ENCODE assay signal across 1 fruit fly cellular context in the genomic region with DNA sequence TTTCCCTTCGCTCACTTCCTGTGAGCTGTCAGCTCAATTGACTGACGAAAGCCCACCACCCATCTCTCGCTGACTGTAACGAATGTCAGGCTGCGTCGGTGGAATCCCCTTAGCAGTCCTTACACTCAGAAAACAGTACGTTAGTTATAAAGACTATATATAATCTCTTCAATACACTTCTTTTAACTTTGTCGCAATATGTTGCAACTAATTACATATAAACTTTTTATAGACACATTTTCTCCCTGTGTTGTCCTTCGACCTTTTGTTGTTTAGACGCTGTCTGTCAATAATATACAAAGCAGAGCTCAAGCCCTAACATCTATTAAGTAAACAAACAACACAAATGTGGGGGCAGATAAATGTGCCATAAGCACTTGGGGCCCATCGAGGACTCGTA.
TF ChIP-seq lines count a peak whose summit lies in the region.

No protein-coding gene starts in this region.

TF ChIP-seq in whole organism, embryonic, 481 proteins besides CTCF, POLR2A, EP300 and RAD21 (continued from another document):
- TF ChIP-seq CG9727 (GFP tag; optimal IDR thresholded peaks at IDR 0.05; lab: Kevin White, UChicago), result no peak
- peak; percentile 18 for TF ChIP-seq CG11504 (tag; optimal IDR thresholded peaks at IDR 0.05; lab: Kevin White, UChicago)
- no peak for TF ChIP-seq Antp (GFP tag; optimal IDR thresholded peaks at IDR 0.05; lab: Kevin White, UChicago)
- peak; percentile 32; the same call in 1 of the 3 replicates for TF ChIP-seq row (GFP tag; IDR thresholded peaks at IDR 0.05; lab: Robert Waterston, UW)
- no peak for TF ChIP-seq CG17328 (GFP tag; IDR thresholded peaks at IDR 0.05; lab: Robert Waterston, UW)
- no peak for TF ChIP-seq CG7556 (GFP tag; optimal IDR thresholded peaks at IDR 0.05; lab: Kevin White, UChicago)
- no peak for TF ChIP-seq otp (GFP tag; IDR thresholded peaks at IDR 0.05; lab: Robert Waterston, UW)
- no peak for TF ChIP-seq so (GFP tag; IDR thresholded peaks at IDR 0.05; lab: Robert Waterston, UW)
- no peak for TF ChIP-seq CG15011 (GFP tag; optimal IDR thresholded peaks at IDR 0.05; lab: Kevin White, UChicago)
- TF ChIP-seq gro (GFP tag; optimal IDR thresholded peaks at IDR 0.05; lab: Kevin White, UChicago), result no peak
- no peak for TF ChIP-seq abd-A (tag; optimal IDR thresholded peaks at IDR 0.05; lab: Kevin White, UChicago)
- no peak for TF ChIP-seq Spps (tag; optimal IDR thresholded peaks at IDR 0.05; lab: Kevin White, UChicago)
- TF ChIP-seq CG8944 (GFP tag; optimal IDR thresholded peaks at IDR 0.05; lab: Kevin White, UChicago), result no peak
- TF ChIP-seq dimm (GFP tag; IDR thresholded peaks at IDR 0.05; lab: Robert Waterston, UW), result no peak
- 0 out of 2 replicates have a peak, but pooled peaks have one; percentile 8 for TF ChIP-seq crol (GFP tag; IDR thresholded peaks at IDR 0.05; lab: Robert Waterston, UW)
- peak; percentile 34 for TF ChIP-seq Fer1 (GFP tag; optimal IDR thresholded peaks at IDR 0.05; lab: Kevin White, UChicago)
- no peak for TF ChIP-seq CG9932 (GFP tag; IDR thresholded peaks at IDR 0.05; lab: Robert Waterston, UW)
- peak; percentile 36 for TF ChIP-seq sens (GFP tag; lab: Kevin White, UChicago)
- TF ChIP-seq Atf-2 (GFP tag; optimal IDR thresholded peaks at IDR 0.05; lab: Kevin White, UChicago), result no peak
- TF ChIP-seq slbo (GFP tag; IDR thresholded peaks at IDR 0.05; lab: Robert Waterston, UW), result peak; percentile 40; the same call in 1 of the 2 replicates
- no peak for TF ChIP-seq kni (GFP tag; optimal IDR thresholded peaks at IDR 0.05; lab: Kevin White, UChicago)
- TF ChIP-seq sna (GFP tag; IDR thresholded peaks at IDR 0.05; lab: Robert Waterston, UW; ENCODE audit: partially characterized antibody), result no peak
- no peak for TF ChIP-seq CG11085 (GFP tag; IDR thresholded peaks at IDR 0.05; lab: Robert Waterston, UW)
- TF ChIP-seq insv (GFP tag; optimal IDR thresholded peaks at IDR 0.05; lab: Kevin White, UChicago), result no peak
- no peak for TF ChIP-seq E2f2 (GFP tag; IDR thresholded peaks at IDR 0.05; lab: Robert Waterston, UW)
- TF ChIP-seq CG4424 (GFP tag; optimal IDR thresholded peaks at IDR 0.05; lab: Kevin White, UChicago), result no peak
- TF ChIP-seq Hr51 (GFP tag; optimal IDR thresholded peaks at IDR 0.05; lab: Kevin White, UChicago), result peak in 1 of 2 experiments; percentile 15
- TF ChIP-seq ash1 (GFP tag; optimal IDR thresholded peaks at IDR 0.05; lab: Kevin White, UChicago), result no peak
- no peak for TF ChIP-seq CG11723 (GFP tag; optimal IDR thresholded peaks at IDR 0.05; lab: Kevin White, UChicago)
- no peak for TF ChIP-seq toy (GFP tag; IDR thresholded peaks at IDR 0.05; lab: Robert Waterston, UW)
- peak; percentile 27 for TF ChIP-seq CG2678 (tag; optimal IDR thresholded peaks at IDR 0.05; lab: Kevin White, UChicago)
- peak; percentile 83 for TF ChIP-seq Ets65A (GFP tag; lab: Kevin White, UChicago)
- no peak for TF ChIP-seq cg (GFP tag; optimal IDR thresholded peaks at IDR 0.05; lab: Kevin White, UChicago)
- no peak for TF ChIP-seq Asciz (GFP tag; optimal IDR thresholded peaks at IDR 0.05; lab: Kevin White, UChicago)
- no peak for TF ChIP-seq CG13424 (tag; optimal IDR thresholded peaks at IDR 0.05; lab: Kevin White, UChicago)
- TF ChIP-seq Chrac-16 (GFP tag; optimal IDR thresholded peaks at IDR 0.05; lab: Kevin White, UChicago), result no peak
- TF ChIP-seq H2.0 (GFP tag; IDR thresholded peaks at IDR 0.05; lab: Robert Waterston, UW), result no peak
- no peak for TF ChIP-seq Opbp (GFP tag; IDR thresholded peaks at IDR 0.05; lab: Robert Waterston, UW; ENCODE audit: partially characterized antibody)
- peak; percentile 4 for TF ChIP-seq CG13894 (tag; optimal IDR thresholded peaks at IDR 0.05; lab: Kevin White, UChicago)
- TF ChIP-seq Kr (GFP tag; optimal IDR thresholded peaks at IDR 0.05; lab: Kevin White, UChicago), result no peak
- no peak for TF ChIP-seq danr (GFP tag; IDR thresholded peaks at IDR 0.05; lab: Robert Waterston, UW)
- TF ChIP-seq C15 (GFP tag; IDR thresholded peaks at IDR 0.05; lab: Robert Waterston, UW), result no peak
- TF ChIP-seq CG16813 (GFP tag; IDR thresholded peaks at IDR 0.05; lab: Robert Waterston, UW; ENCODE audit: partially characterized antibody), result no peak
- no peak for TF ChIP-seq lola (GFP tag; optimal IDR thresholded peaks at IDR 0.05; lab: Kevin White, UChicago)
- TF ChIP-seq Drgx (GFP tag; IDR thresholded peaks at IDR 0.05; lab: Robert Waterston, UW), result no peak
- no peak for TF ChIP-seq gcm (GFP tag; optimal IDR thresholded peaks at IDR 0.05; lab: Kevin White, UChicago)
- no peak for TF ChIP-seq zfh1 (GFP tag; IDR thresholded peaks at IDR 0.05; lab: Robert Waterston, UW)
- no peak for TF ChIP-seq ham (GFP tag; IDR thresholded peaks at IDR 0.05; lab: Robert Waterston, UW)
- TF ChIP-seq lab (GFP tag; optimal IDR thresholded peaks at IDR 0.05; lab: Kevin White, UChicago), result peak; percentile 53
- TF ChIP-seq CG6854 (GFP tag; optimal IDR thresholded peaks at IDR 0.05; lab: Kevin White, UChicago), result no peak
- TF ChIP-seq chm (GFP tag; IDR thresholded peaks at IDR 0.05; lab: Robert Waterston, UW), result no peak
- no peak for TF ChIP-seq CG7745 (tag; optimal IDR thresholded peaks at IDR 0.05; lab: Kevin White, UChicago)
- no peak for TF ChIP-seq Ada2b (GFP tag; IDR thresholded peaks at IDR 0.05; lab: Robert Waterston, UW)
- no peak for TF ChIP-seq hth (optimal IDR thresholded peaks at IDR 0.05; lab: Kevin White, UChicago)
- TF ChIP-seq Gug (GFP tag; IDR thresholded peaks at IDR 0.05; lab: Robert Waterston, UW), result no peak
- TF ChIP-seq CG11247 (GFP tag; IDR thresholded peaks at IDR 0.05; lab: Robert Waterston, UW), result no peak
- peak; percentile 20 for TF ChIP-seq mirr (GFP tag; optimal IDR thresholded peaks at IDR 0.05; lab: Kevin White, UChicago)
- no peak for TF ChIP-seq CG31388 (GFP tag; optimal IDR thresholded peaks at IDR 0.05; lab: Kevin White, UChicago)
- no peak for TF ChIP-seq CG9437 (GFP tag; optimal IDR thresholded peaks at IDR 0.05; lab: Kevin White, UChicago)
- TF ChIP-seq E2f1 (GFP tag; IDR thresholded peaks at IDR 0.05; lab: Robert Waterston, UW), result no peak
- no peak for TF ChIP-seq CG18011 (GFP tag; optimal IDR thresholded peaks at IDR 0.05; lab: Kevin White, UChicago)
- TF ChIP-seq CG18619 (GFP tag; optimal IDR thresholded peaks at IDR 0.05; lab: Kevin White, UChicago), result no peak
- no peak for TF ChIP-seq luna (GFP tag; optimal IDR thresholded peaks at IDR 0.05; lab: Kevin White, UChicago)
- 0 out of 3 replicates have a peak, but pooled peaks have one; percentile 12 for TF ChIP-seq CG2889 (GFP tag; IDR thresholded peaks at IDR 0.05; lab: Robert Waterston, UW)
- TF ChIP-seq HHEX (GFP tag; optimal IDR thresholded peaks at IDR 0.05; lab: Kevin White, UChicago), result no peak
- TF ChIP-seq sug (tag; optimal IDR thresholded peaks at IDR 0.05; lab: Kevin White, UChicago), result no peak
- peak; percentile 1 for TF ChIP-seq CG17359 (tag; optimal IDR thresholded peaks at IDR 0.05; lab: Kevin White, UChicago)
- TF ChIP-seq tx (GFP tag; optimal IDR thresholded peaks at IDR 0.05; lab: Kevin White, UChicago), result no peak
- no peak for TF ChIP-seq CG4820 (GFP tag; optimal IDR thresholded peaks at IDR 0.05; lab: Kevin White, UChicago)
- peak; percentile 12 for TF ChIP-seq caup (GFP tag; optimal IDR thresholded peaks at IDR 0.05; lab: Kevin White, UChicago; ENCODE audit: severe bottlenecking)
- TF ChIP-seq grn (GFP tag; optimal IDR thresholded peaks at IDR 0.05; lab: Kevin White, UChicago), result no peak
- TF ChIP-seq Sox100B (GFP tag; optimal IDR thresholded peaks at IDR 0.05; lab: Kevin White, UChicago), result no peak
- TF ChIP-seq zen (tag; optimal IDR thresholded peaks at IDR 0.05; lab: Kevin White, UChicago), result no peak
TF ChIP-seq in whole organism, embryonic: peak in this region for 18.
